Worm (Caenorhabditis elegans) whole organism, L3 larva: Measurements from ENCODE around the gene Y116A8A.7.

Experiments
- daf-12 ChIP-seq: fragments of 150-350 bp; optimal IDR thresholded peaks from 2 replicates; lab custom pipeline; 2014; ENCODE audit warnings: missing biosample characterization, missing genetic modification reagents, missing genetic modification characterization
- nhr-77 ChIP-seq: fragments of 150-350 bp; optimal IDR thresholded peaks from 2 replicates; lab custom pipeline; 2014; ENCODE audit warnings: missing biosample characterization, missing genetic modification characterization
- pha-4 ChIP-seq: fragments of 150-350 bp; optimal IDR thresholded peaks from 2 replicates; lab custom pipeline; 2014; ENCODE audit warnings: missing biosample characterization, missing genetic modification reagents, missing genetic modification characterization
- pqm-1 ChIP-seq: fragments of 150-350 bp; optimal IDR thresholded peaks from 2 replicates; lab custom pipeline; 2017; ENCODE audit warnings: missing biosample characterization, missing genetic modification characterization, inconsistent platforms
- skn-1 ChIP-seq: fragments of 150-350 bp; optimal IDR thresholded peaks from 2 replicates; lab custom pipeline; 2014; ENCODE audit warnings: missing biosample characterization, missing genetic modification characterization
- snpc-4 ChIP-seq: fragments of 150-350 bp; optimal IDR thresholded peaks from 2 replicates; lab custom pipeline; 2014; ENCODE audit warnings: missing biosample characterization, missing genetic modification characterization
- unc-39 ChIP-seq: sonication (generic microtip); optimal IDR thresholded peaks from 4 replicates; lab custom pipeline; 2017; ENCODE audit warnings: missing biosample characterization, missing genetic modification characterization
- ztf-4 ChIP-seq: fragments of 150-350 bp; optimal IDR thresholded peaks from 2 replicates; lab custom pipeline; 2014; ENCODE audit warnings: missing biosample characterization, missing genetic modification characterization

DNA sequence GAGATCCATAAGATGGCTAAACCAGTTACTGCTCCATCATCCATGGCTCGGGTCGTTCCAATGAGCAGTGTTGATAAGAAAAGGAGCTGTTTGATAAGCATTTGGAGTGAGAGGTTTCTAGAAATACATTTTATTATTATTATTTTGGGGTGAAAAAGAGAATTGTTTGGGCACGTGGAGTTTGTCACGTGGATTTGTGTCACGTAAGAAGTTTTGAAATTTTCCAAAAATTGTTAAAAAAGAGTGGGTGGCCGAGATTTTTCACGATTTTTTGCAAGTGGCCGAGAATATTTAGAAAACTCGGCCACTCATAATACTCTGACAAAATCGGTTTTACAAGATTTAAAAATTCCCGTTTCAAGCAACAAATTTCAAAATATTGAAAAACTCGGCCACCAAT is 38.9 kb downstream of the Y116A8A.7 start, which contains the start of gene T06A10.106:
- TF ChIP-seq pha-4 (no peak), skn-1 (tag; lab: Kevin White, UChicago) (no peak), daf-12 (tag; lab: Kevin White, UChicago) (no peak), nhr-77 (tag; lab: Kevin White, UChicago) (no peak), snpc-4 (tag; lab: Kevin White, UChicago) (no peak), pqm-1 (tag; lab: Kevin White, UChicago) (no peak), ztf-4 (no peak), unc-39 (no peak)
